Worm (Caenorhabditis elegans): Measurements from ENCODE around the gene nspc-17.

- TF ChIP-seq F39B2.1 (GFP tag; IDR thresholded peaks at IDR 0.05) = no peak
- TF ChIP-seq nhr-90 (tag; optimal IDR thresholded peaks at IDR 0.05) = no peak
- no peak for TF ChIP-seq ama-1 (optimal IDR thresholded peaks at IDR 0.05)
- TF ChIP-seq ama-1 (GFP tag; optimal IDR thresholded peaks at IDR 0.05) = no peak
- no peak for TF ChIP-seq hlh-26 (GFP tag; conservative IDR thresholded peaks at IDR 0.05)
- no peak for TF ChIP-seq F22D6.2 (tag; optimal IDR thresholded peaks at IDR 0.05)
These were observed 1.7 kb downstream of the nspc-17 start, which contains the start of gene nspc-16 for ce11 chrX:14523275-14523674.

All from whole organism, young adult.